Worm (Caenorhabditis elegans) whole organism, midembryonic: Measurements from ENCODE around the gene R11D1.12.

Experiments used
- T22C8.4 ChIP-seq: fragments of 200-800 bp; sonication (Bioruptor generic); IDR thresholded peaks from 2 replicates; pipeline ENCODE4 v1.3.6; 2022; ENCODE audit warnings: missing genetic modification characterization, missing compliant biosample characterization
- flt-1 ChIP-seq: fragments of 200-800 bp; sonication (Bioruptor generic); IDR thresholded peaks from 2 replicates; pipeline ENCODE4 v1.3.6; 2022; ENCODE audit warnings: missing genetic modification characterization, missing compliant biosample characterization
- klf-2 ChIP-seq: fragments of 200-800 bp; sonication (Bioruptor generic); conservative IDR thresholded peaks from 2 replicates; pipeline ENCODE4 v1.3.6; 2022; ENCODE audit warnings: missing genetic modification reagents, missing genetic modification characterization, missing compliant biosample characterization
- med-1 ChIP-seq: sonication (generic microtip); optimal IDR thresholded peaks from 2 replicates; lab custom pipeline; 2017; ENCODE audit warnings: missing genetic modification characterization, mild to moderate bottlenecking, missing compliant biosample characterization, antibody characterized with exemption, missing genetic modification reagents; ENCODE audit not compliant: insufficient read depth
- tab-1 ChIP-seq: fragments of 200-800 bp; sonication (Bioruptor generic); IDR thresholded peaks from 2 replicates; pipeline ENCODE4 v1.3.6; 2022; ENCODE audit warnings: missing genetic modification characterization, missing compliant biosample characterization
- ztf-23 ChIP-seq: fragments of 200-800 bp; sonication (Bioruptor generic); IDR thresholded peaks from 2 replicates; pipeline ENCODE4 v1.3.6; 2022; ENCODE audit warnings: missing genetic modification reagents, missing genetic modification characterization, missing compliant biosample characterization

DNA sequence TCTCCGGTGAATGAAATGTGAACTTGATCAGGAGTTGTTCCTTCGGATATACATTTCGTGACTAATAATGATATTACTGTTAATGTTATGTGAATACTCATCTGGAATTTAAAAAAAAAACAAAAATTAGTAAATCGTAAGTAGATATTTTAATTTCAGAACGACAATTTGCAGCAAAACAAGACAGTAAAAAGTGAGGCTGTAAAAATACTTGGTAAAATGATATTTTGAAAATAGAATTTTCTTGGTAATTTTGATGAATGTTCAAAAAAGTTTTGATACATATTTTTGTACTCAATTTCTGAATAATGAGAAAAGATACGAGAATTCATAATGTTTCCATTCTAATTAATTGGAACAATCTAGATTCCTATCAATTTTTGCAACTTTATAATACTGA lies 33.9 kb upstream of the R11D1.12 start, which contains the start of gene papl-1:
- TF ChIP-seq flt-1 (GFP tag; lab: Robert Waterston, UW) (no peak), T22C8.4 (GFP tag; lab: Robert Waterston, UW) (no peak), tab-1 (no peak), med-1 (GFP tag; lab: Kevin White, UChicago) (no peak), klf-2 (GFP tag; lab: Robert Waterston, UW) (no peak), ztf-23 (GFP tag; lab: Robert Waterston, UW) (no peak)
